Fruit fly (Drosophila melanogaster): ENCODE measurements around the gene Kots.

Gene Kots

dm6 chr3R:13945712-13946111, 18.3 kb downstream of the Kots start, which contains the start of gene Art6:
Art6 (minus strand) TSS chr3R:13945812.
- TF ChIP-seq CG31388 (GFP tag; optimal IDR thresholded peaks at IDR 0.05) (no peak), wdn (GFP tag; IDR thresholded peaks at IDR 0.05) (no peak), NK7.1 (GFP tag; optimal IDR thresholded peaks at IDR 0.05) (no peak), dmrt11E (tag; optimal IDR thresholded peaks at IDR 0.05) (no peak), CG15269 (tag; optimal IDR thresholded peaks at IDR 0.05) (no peak), CG13624 (GFP tag; optimal IDR thresholded peaks at IDR 0.05) (no peak)

- TF ChIP-seq ato (GFP tag; IDR thresholded peaks at IDR 0.05; ENCODE audit: partially characterized antibody) = no peak
- no peak for TF ChIP-seq kay (GFP tag; optimal IDR thresholded peaks at IDR 0.05)
- no peak for TF ChIP-seq YL-1 (GFP tag; optimal IDR thresholded peaks at IDR 0.05)
- TF ChIP-seq zf30C (GFP tag; optimal IDR thresholded peaks at IDR 0.05) = no peak
- no peak for TF ChIP-seq CG15601 (tag; optimal IDR thresholded peaks at IDR 0.05)
- no peak for TF ChIP-seq Mad (GFP tag; optimal IDR thresholded peaks at IDR 0.05)
- TF ChIP-seq dan (GFP tag; IDR thresholded peaks at IDR 0.05) = no peak
- no peak for TF ChIP-seq CG17186 (GFP tag; optimal IDR thresholded peaks at IDR 0.05)
- TF ChIP-seq gcm2 (GFP tag; optimal IDR thresholded peaks at IDR 0.05) = no peak
- no peak for TF ChIP-seq CG16813 (GFP tag; IDR thresholded peaks at IDR 0.05; ENCODE audit: partially characterized antibody)
Observed at dm6 chr3R:13943360-13943759, 20.6 kb downstream of the Kots start, which contains the start of gene Art9. Art9 (minus strand) TSS chr3R:13943460.

dm6 chr3R:13941390-13941789, 22.6 kb downstream of the Kots start:
- peak; percentile 4 for TF ChIP-seq Blimp-1 (GFP tag; optimal IDR thresholded peaks at IDR 0.05)
- peak; percentile 9 for TF ChIP-seq CG14710 (tag; optimal IDR thresholded peaks at IDR 0.05)
- peak; percentile 3 for TF ChIP-seq CG10979 (tag; optimal IDR thresholded peaks at IDR 0.05)
- peak; percentile 0 for TF ChIP-seq nom (GFP tag; optimal IDR thresholded peaks at IDR 0.05)
- peak; percentile 0 for TF ChIP-seq CG4424 (GFP tag; optimal IDR thresholded peaks at IDR 0.05)
- TF ChIP-seq aop (GFP tag; IDR thresholded peaks at IDR 0.05) = no peak
- TF ChIP-seq lola (GFP tag; optimal IDR thresholded peaks at IDR 0.05) = peak in 1 of 3 experiments; percentile 12
- peak; percentile 47 for TF ChIP-seq sens (GFP tag)
- TF ChIP-seq prd (optimal IDR thresholded peaks at IDR 0.05) = no peak
- peak; percentile 24; the same call in 1 of the 3 replicates for TF ChIP-seq prd (GFP tag; IDR thresholded peaks at IDR 0.05)
- peak; percentile 18 for TF ChIP-seq lbe (GFP tag; optimal IDR thresholded peaks at IDR 0.05)
- peak; percentile 41 for TF ChIP-seq dmrt11E (tag; optimal IDR thresholded peaks at IDR 0.05)
- TF ChIP-seq Xrp1 (GFP tag; IDR thresholded peaks at IDR 0.05) = no peak
- no peak for TF ChIP-seq CG6654 (GFP tag; optimal IDR thresholded peaks at IDR 0.05)
- peak; percentile 1 for TF ChIP-seq phol (tag; optimal IDR thresholded peaks at IDR 0.05)
- TF ChIP-seq sens-2 (GFP tag; IDR thresholded peaks at IDR 0.05) = no peak
- peak; percentile 29 for TF ChIP-seq gem (tag; optimal IDR thresholded peaks at IDR 0.05)
- peak; percentile 17 for TF ChIP-seq CG2712 (tag; optimal IDR thresholded peaks at IDR 0.05)

DNA sequence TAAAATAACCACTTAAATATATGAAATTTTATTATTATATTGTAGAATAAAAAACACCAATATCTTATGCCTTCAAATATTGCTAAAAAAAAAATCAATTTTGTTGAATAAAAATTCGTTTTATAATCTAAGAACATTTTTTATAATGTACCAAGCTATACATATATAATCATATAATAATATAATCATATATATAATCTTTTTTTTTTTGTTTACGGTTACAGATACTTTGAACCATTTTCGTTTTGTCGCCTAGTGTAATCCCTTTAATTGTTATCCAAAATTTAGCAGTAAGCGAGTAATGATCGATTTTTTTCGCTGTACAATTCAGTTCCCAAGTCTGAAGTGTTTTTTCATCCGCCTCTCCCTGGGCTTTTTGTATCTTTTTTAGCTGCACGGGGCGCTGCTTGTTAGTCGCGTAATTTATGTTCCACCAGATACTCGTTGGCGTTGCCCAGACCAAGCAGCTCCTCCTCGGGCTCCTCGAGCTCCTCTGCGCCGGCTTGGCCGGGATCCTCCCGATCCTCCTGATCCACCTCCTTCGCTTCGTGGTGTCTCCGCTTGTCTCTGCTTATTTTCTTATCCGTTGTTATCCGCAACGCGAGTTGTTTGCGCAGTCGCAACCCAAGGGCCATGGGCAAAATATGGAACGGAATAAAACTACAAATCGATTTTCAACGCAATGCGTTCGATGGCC, 24.5 kb downstream of the Kots start:
- TF ChIP-seq ci (GFP tag; IDR thresholded peaks at IDR 0.05) = no peak
- TF ChIP-seq Ets65A (GFP tag) = peak; percentile 59
- peak; percentile 3 for TF ChIP-seq sens (GFP tag)
